Fruit fly (Drosophila melanogaster) whole organism, wandering third instar larva: ENCODE data around the gene CG9297.

Source experiments
- Abd-B ChIP-seq: fragments of >200 bp; optimal IDR thresholded peaks from 2 replicates; lab custom pipeline; 2017; ENCODE audit warnings: missing biosample characterization, missing genetic modification characterization
- CG32264 ChIP-seq: fragments of 200-800 bp; sonication (Bioruptor generic); optimal IDR thresholded peaks from 2 replicates; lab custom pipeline; 2016; ENCODE audit warnings: missing biosample characterization, missing genetic modification characterization
- GATAd ChIP-seq: sonication (Bioruptor generic); optimal IDR thresholded peaks from 2 replicates; lab custom pipeline; 2016; ENCODE audit warnings: missing biosample characterization, missing genetic modification characterization
- N ChIP-seq: fragments of >200 bp; optimal IDR thresholded peaks from 2 replicates; lab custom pipeline; 2018; ENCODE audit warnings: missing biosample characterization, missing external identifiers, missing genetic modification characterization
- h ChIP-seq: fragments of 200-800 bp; sonication (Bioruptor generic); optimal IDR thresholded peaks from 3 replicates; lab custom pipeline; 2016; ENCODE audit warnings: missing biosample characterization, mild to moderate bottlenecking, missing genetic modification characterization
- jim ChIP-seq: fragments of 175-275, 200-325 bp; sonication (Bioruptor generic); optimal IDR thresholded peaks from 2 replicates; lab custom pipeline; 2016; ENCODE audit warnings: missing biosample characterization, mild to moderate bottlenecking, missing genetic modification characterization
- pan ChIP-seq: fragments of >200 bp; optimal IDR thresholded peaks from 2 replicates; lab custom pipeline; 2017
- sage ChIP-seq: fragments of 200-800 bp; sonication (Bioruptor generic); optimal IDR thresholded peaks from 2 replicates; lab custom pipeline; 2016; ENCODE audit warnings: missing biosample characterization, mild to moderate bottlenecking, missing genetic modification characterization

- TF ChIP-seq GATAd (GFP tag; lab: Kevin White, UChicago) = no peak
- TF ChIP-seq sage = no peak
- no peak for TF ChIP-seq h (GFP tag; lab: Kevin White, UChicago)
- TF ChIP-seq pan (lab: Kevin White, UChicago) = no peak
- TF ChIP-seq N (GFP tag; lab: Kevin White, UChicago) = no peak
- no peak for TF ChIP-seq CG32264 (GFP tag; lab: Kevin White, UChicago)
- no peak for TF ChIP-seq jim
- TF ChIP-seq Abd-B (GFP tag; lab: Kevin White, UChicago) = no peak
Observed at dm6 chr3R:13735304-13735898, 35.9 kb upstream of the CG9297 start.
